Fruit fly (Drosophila melanogaster): Measurements from ENCODE around the gene CG10435.

- no peak for TF ChIP-seq CG32121 (GFP tag; IDR thresholded peaks at IDR 0.05)
- no peak for TF ChIP-seq CG8159 (tag; optimal IDR thresholded peaks at IDR 0.05)
- no peak for TF ChIP-seq CG8301 (tag; optimal IDR thresholded peaks at IDR 0.05)
- TF ChIP-seq CG15710 (tag; optimal IDR thresholded peaks at IDR 0.05): no peak
- TF ChIP-seq gl (tag; optimal IDR thresholded peaks at IDR 0.05): no peak
- TF ChIP-seq CG12605 (GFP tag; IDR thresholded peaks at IDR 0.05): no peak
- TF ChIP-seq CG10348 (GFP tag; IDR thresholded peaks at IDR 0.05): no peak
- no peak for TF ChIP-seq CG13204 (GFP tag; optimal IDR thresholded peaks at IDR 0.05)
- TF ChIP-seq CG17806 (tag; optimal IDR thresholded peaks at IDR 0.05): no peak
- no peak for TF ChIP-seq Snoo (tag; optimal IDR thresholded peaks at IDR 0.05)
- TF ChIP-seq CG9948 (tag; optimal IDR thresholded peaks at IDR 0.05): no peak
- no peak for TF ChIP-seq D1 (tag; optimal IDR thresholded peaks at IDR 0.05)
- TF ChIP-seq CG14655 (GFP tag; optimal IDR thresholded peaks at IDR 0.05): no peak
Measured at dm6 chr3R:7994629-7995028, 18.4 kb downstream of the CG10435 start.
